Fruit fly (Drosophila melanogaster): ENCODE data around the gene eag.

Gene eag

DNA sequence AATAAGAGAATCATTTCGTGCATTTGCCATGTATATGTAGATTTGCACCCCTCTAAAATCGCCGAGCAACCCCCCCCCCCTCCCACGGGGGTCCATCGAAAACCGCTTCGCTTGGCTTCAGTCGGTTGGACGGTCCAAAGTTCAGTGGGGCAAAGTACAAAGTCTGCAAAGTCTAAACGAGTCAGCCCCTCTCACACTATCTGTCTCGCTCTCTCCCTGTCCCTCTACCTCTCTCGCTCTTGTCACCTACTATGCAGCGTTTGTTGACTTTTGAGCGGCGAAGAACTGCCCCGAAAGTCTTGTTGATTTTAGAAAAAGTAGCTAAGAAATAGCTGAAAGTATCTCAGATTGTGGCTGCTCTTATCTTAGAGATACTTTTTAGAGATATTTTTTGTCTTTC is 7.9 kb upstream of the eag start (continued):
- peak; percentile 32 for TF ChIP-seq Fer1 (GFP tag; optimal IDR thresholded peaks at IDR 0.05)
- no peak for TF ChIP-seq Max (GFP tag; optimal IDR thresholded peaks at IDR 0.05)
- peak in 1 of 2 experiments; percentile 10 for TF ChIP-seq Trl (optimal IDR thresholded peaks at IDR 0.05)
- TF ChIP-seq Trl (GFP tag; optimal IDR thresholded peaks at IDR 0.05) = no peak
- no peak for TF ChIP-seq CG8924 (tag; optimal IDR thresholded peaks at IDR 0.05)
- TF ChIP-seq CG15601 (tag; optimal IDR thresholded peaks at IDR 0.05) = peak; percentile 19
- peak; percentile 58; the same call in 1 of the 3 replicates for TF ChIP-seq CG6175 (GFP tag; IDR thresholded peaks at IDR 0.05)
- no peak for TF ChIP-seq klu (GFP tag; IDR thresholded peaks at IDR 0.05)
- TF ChIP-seq CG8388 (GFP tag; optimal IDR thresholded peaks at IDR 0.05) = no peak
- TF ChIP-seq pan (optimal IDR thresholded peaks at IDR 0.05) = no peak
- TF ChIP-seq pan (GFP tag; optimal IDR thresholded peaks at IDR 0.05 in 1 of 2, IDR thresholded peaks at IDR 0.05 in 1 of 2) = peak in 1 of 2 experiments; percentile 70
- TF ChIP-seq nom (GFP tag; optimal IDR thresholded peaks at IDR 0.05) = peak; percentile 100
- TF ChIP-seq C15 (GFP tag; IDR thresholded peaks at IDR 0.05) = peak; percentile 46; the same call in 1 of the 3 replicates
- 0 out of 2 replicates have a peak, but pooled peaks have one; percentile 13 for TF ChIP-seq Rx (GFP tag; IDR thresholded peaks at IDR 0.05)
- peak; percentile 54 for TF ChIP-seq pfk (GFP tag; optimal IDR thresholded peaks at IDR 0.05)
- no peak for TF ChIP-seq cad (GFP tag; optimal IDR thresholded peaks at IDR 0.05)
- no peak for TF ChIP-seq CG2120 (GFP tag; optimal IDR thresholded peaks at IDR 0.05)
- TF ChIP-seq CG31365 (tag; optimal IDR thresholded peaks at IDR 0.05) = peak; percentile 34
- TF ChIP-seq gcm (GFP tag; optimal IDR thresholded peaks at IDR 0.05) = peak; percentile 35
- no peak for TF ChIP-seq Sry-δ (GFP tag; optimal IDR thresholded peaks at IDR 0.05)
- peak; percentile 64 for TF ChIP-seq gsb (GFP tag; IDR thresholded peaks at IDR 0.05)
- TF ChIP-seq CG7745 (tag; optimal IDR thresholded peaks at IDR 0.05) = no peak
- peak; percentile 35; the same call in 1 of the 3 replicates for TF ChIP-seq CG17361 (GFP tag; IDR thresholded peaks at IDR 0.05)
- TF ChIP-seq unpg (GFP tag; optimal IDR thresholded peaks at IDR 0.05) = no peak
- peak; percentile 35 for TF ChIP-seq D19A (tag; optimal IDR thresholded peaks at IDR 0.05)
- TF ChIP-seq odd (GFP tag; optimal IDR thresholded peaks at IDR 0.05) = peak; percentile 50
- TF ChIP-seq slou (GFP tag; optimal IDR thresholded peaks at IDR 0.05) = no peak
- no peak for TF ChIP-seq CG8290 (GFP tag; optimal IDR thresholded peaks at IDR 0.05)
- peak; percentile 37 to 63 for TF ChIP-seq CG8290 (tag; optimal IDR thresholded peaks at IDR 0.05)
- TF ChIP-seq gt (GFP tag; IDR thresholded peaks at IDR 0.05) = no peak
- TF ChIP-seq Xbp1 (GFP tag; optimal IDR thresholded peaks at IDR 0.05) = no peak
- TF ChIP-seq dm (GFP tag; optimal IDR thresholded peaks at IDR 0.05) = no peak
- peak; percentile 2 for TF ChIP-seq dmrt11E (tag; optimal IDR thresholded peaks at IDR 0.05)
- peak; percentile 57 for TF ChIP-seq CG2678 (tag; optimal IDR thresholded peaks at IDR 0.05)
- peak; percentile 34 for TF ChIP-seq slbo (GFP tag; IDR thresholded peaks at IDR 0.05)
- no peak for TF ChIP-seq Dp (GFP tag; optimal IDR thresholded peaks at IDR 0.05)
- TF ChIP-seq YL-1 (GFP tag; optimal IDR thresholded peaks at IDR 0.05) = peak; percentile 29
- TF ChIP-seq CG12104 (GFP tag; optimal IDR thresholded peaks at IDR 0.05) = peak; percentile 5
- TF ChIP-seq CG4404 (GFP tag; IDR thresholded peaks at IDR 0.05) = no peak
- TF ChIP-seq wek (GFP tag; optimal IDR thresholded peaks at IDR 0.05) = peak; percentile 46
- peak; percentile 47; the same call in 1 of the 2 replicates for TF ChIP-seq rib (GFP tag; IDR thresholded peaks at IDR 0.05)
- peak; percentile 31 for TF ChIP-seq cwo (GFP tag; optimal IDR thresholded peaks at IDR 0.05)
- peak in 1 of 2 experiments; percentile 87 for TF ChIP-seq Hr78 (GFP tag; optimal IDR thresholded peaks at IDR 0.05)
- peak; percentile 11 for TF ChIP-seq bcd (GFP tag; optimal IDR thresholded peaks at IDR 0.05)
- TF ChIP-seq CG3847 (GFP tag; IDR thresholded peaks at IDR 0.05) = no peak
- TF ChIP-seq Sry-β (GFP tag; optimal IDR thresholded peaks at IDR 0.05) = peak; percentile 86
- TF ChIP-seq CG5180 (GFP tag; optimal IDR thresholded peaks at IDR 0.05) = peak; percentile 35
- no peak for TF ChIP-seq Neu2 (GFP tag; optimal IDR thresholded peaks at IDR 0.05; ENCODE audit: borderline replicate concordance)
- peak; percentile 1 for TF ChIP-seq HmgZ (tag; optimal IDR thresholded peaks at IDR 0.05)
- no peak for TF ChIP-seq CG8359 (GFP tag; optimal IDR thresholded peaks at IDR 0.05; ENCODE audit: borderline replicate concordance)
- TF ChIP-seq CG11723 (GFP tag; optimal IDR thresholded peaks at IDR 0.05) = peak; percentile 60
